Worm (Caenorhabditis elegans): ENCODE measurements around the gene Y37D8A.26.

- TF ChIP-seq klf-2 (GFP tag; conservative IDR thresholded peaks at IDR 0.05) (no peak), ref-1 (GFP tag; conservative IDR thresholded peaks at IDR 0.05) (no peak), ztf-29 (GFP tag; IDR thresholded peaks at IDR 0.05) (no peak), cog-1 (tag; optimal IDR thresholded peaks at IDR 0.05) (no peak), flt-1 (GFP tag; IDR thresholded peaks at IDR 0.05) (no peak), med-1 (GFP tag; optimal IDR thresholded peaks at IDR 0.05; ENCODE audit: insufficient read depth) (no peak)
Observed at ce11 chrIII:12860119-12860518, 3.6 kb upstream of the Y37D8A.26 start.
